Fruit fly (Drosophila melanogaster): ENCODE measurements around the gene Ir68a.
A peak's percentile ranks its signal among the peaks of the same experiment; 100 is the strongest.

DNA sequence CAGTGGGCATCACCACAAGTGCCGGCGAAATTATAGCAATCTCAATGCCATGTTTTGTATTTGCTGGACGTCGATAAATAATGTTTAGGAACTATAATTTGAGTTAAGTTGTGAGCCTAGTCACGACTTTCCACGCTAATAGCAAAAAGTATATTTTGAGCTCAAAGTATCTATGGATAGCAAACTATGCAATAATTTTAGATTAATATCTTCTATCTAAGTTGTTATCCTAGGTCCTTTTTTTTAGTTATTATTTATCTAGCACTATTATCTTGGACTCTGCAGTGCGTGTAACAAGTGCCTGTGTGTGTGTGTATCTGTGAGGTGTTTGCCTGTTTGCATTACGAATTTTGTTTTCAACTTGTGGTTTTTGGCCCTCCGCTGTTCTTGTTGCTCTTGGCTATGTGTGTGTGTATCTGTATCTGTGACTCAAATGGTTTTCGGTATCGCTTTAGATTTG lies 24.3 kb upstream of the Ir68a start:
- TF ChIP-seq CG18599 (GFP tag; optimal IDR thresholded peaks at IDR 0.05) (peak; percentile 74), Taf1 (GFP tag; IDR thresholded peaks at IDR 0.05) (peak; percentile 33; the same call in 1 of the 2 replicates), CG2129 (GFP tag; IDR thresholded peaks at IDR 0.05; ENCODE audit: partially characterized antibody) (no peak), CG11093 (GFP tag; IDR thresholded peaks at IDR 0.05) (peak; percentile 70), CG6791 (GFP tag; IDR thresholded peaks at IDR 0.05; ENCODE audit: partially characterized antibody) (no peak), dati (GFP tag; IDR thresholded peaks at IDR 0.05) (0 out of 2 replicates have a peak, but pooled peaks have one; percentile 8), sc (optimal IDR thresholded peaks at IDR 0.05) (no peak), sc (GFP tag; optimal IDR thresholded peaks at IDR 0.05) (peak; percentile 65), luna (GFP tag; optimal IDR thresholded peaks at IDR 0.05) (peak; percentile 29), disco-r (GFP tag; optimal IDR thresholded peaks at IDR 0.05) (peak; percentile 55), gce (GFP tag; IDR thresholded peaks at IDR 0.05) (no peak), fd64A (GFP tag; optimal IDR thresholded peaks at IDR 0.05) (peak; percentile 15), CG18619 (GFP tag; optimal IDR thresholded peaks at IDR 0.05) (peak; percentile 85), CG33213 (GFP tag; optimal IDR thresholded peaks at IDR 0.05) (peak; percentile 57), zf30C (GFP tag; optimal IDR thresholded peaks at IDR 0.05) (no peak)

Data from whole organism, embryonic.